Fruit fly (Drosophila melanogaster) whole organism, prepupa: ENCODE measurements around the gene CG14034.

ENCODE experiments used
- CG3919 ChIP-seq: fragments of 200-800 bp; sonication (Bioruptor generic); optimal IDR thresholded peaks from 3 replicates; lab custom pipeline; 2016; ENCODE audit warnings: missing biosample characterization, missing genetic modification characterization
- CG6854 ChIP-seq: fragments of 200-800 bp; sonication (Bioruptor generic); optimal IDR thresholded peaks from 2 replicates; lab custom pipeline; 2017; ENCODE audit warnings: missing biosample characterization, mild to moderate bottlenecking, missing genetic modification characterization
- CG8319 ChIP-seq: fragments of 200-800 bp; sonication (Bioruptor generic); optimal IDR thresholded peaks from 3 replicates; lab custom pipeline; 2016; ENCODE audit warnings: missing biosample characterization, missing genetic modification characterization
- Hr39 ChIP-seq: fragments of 200-800 bp; sonication (Bioruptor generic); optimal IDR thresholded peaks from 2 replicates; lab custom pipeline; 2016; ENCODE audit warnings: missing biosample characterization, missing genetic modification characterization
- Met ChIP-seq: fragments of 200-800 bp; sonication (Bioruptor generic); optimal IDR thresholded peaks from 3 replicates; lab custom pipeline; 2016; ENCODE audit warnings: missing biosample characterization, missing genetic modification characterization
- OdsH ChIP-seq: fragments of 200-800 bp; sonication (Bioruptor generic); optimal IDR thresholded peaks from 3 replicates; lab custom pipeline; 2016; ENCODE audit warnings: missing biosample characterization, missing genetic modification characterization
- fd85E ChIP-seq: fragments of 200-800 bp; sonication (Bioruptor generic); optimal IDR thresholded peaks from 3 replicates; lab custom pipeline; 2016; ENCODE audit warnings: missing biosample characterization, missing genetic modification characterization
- lz ChIP-seq: fragments of 200-800 bp; sonication (Bioruptor generic); optimal IDR thresholded peaks from 3 replicates; lab custom pipeline; 2016; ENCODE audit warnings: missing biosample characterization, missing genetic modification characterization
- net ChIP-seq: fragments of 200-800 bp; sonication (Bioruptor generic); optimal IDR thresholded peaks from 3 replicates; lab custom pipeline; 2016; ENCODE audit warnings: missing biosample characterization, missing genetic modification characterization
- pdm3 ChIP-seq: fragments of 200-800 bp; sonication (Bioruptor generic); optimal IDR thresholded peaks from 3 replicates; lab custom pipeline; 2016; ENCODE audit warnings: missing biosample characterization, missing genetic modification characterization
- salr ChIP-seq, 2 experiments: fragments of 200-800 bp; sonication (Bioruptor generic); optimal IDR thresholded peaks; 3 replicates each; lab custom pipeline; 2016 to 2018; ENCODE audit warnings: missing biosample characterization in 2 of 2, missing genetic modification characterization in 2 of 2, mild to moderate bottlenecking in 1 of 2
- svp ChIP-seq: fragments of 200-800 bp; sonication (Bioruptor generic); peaks from one replicate; lab custom pipeline; 2016; ENCODE audit warnings: missing biosample characterization, missing genetic modification characterization

DNA sequence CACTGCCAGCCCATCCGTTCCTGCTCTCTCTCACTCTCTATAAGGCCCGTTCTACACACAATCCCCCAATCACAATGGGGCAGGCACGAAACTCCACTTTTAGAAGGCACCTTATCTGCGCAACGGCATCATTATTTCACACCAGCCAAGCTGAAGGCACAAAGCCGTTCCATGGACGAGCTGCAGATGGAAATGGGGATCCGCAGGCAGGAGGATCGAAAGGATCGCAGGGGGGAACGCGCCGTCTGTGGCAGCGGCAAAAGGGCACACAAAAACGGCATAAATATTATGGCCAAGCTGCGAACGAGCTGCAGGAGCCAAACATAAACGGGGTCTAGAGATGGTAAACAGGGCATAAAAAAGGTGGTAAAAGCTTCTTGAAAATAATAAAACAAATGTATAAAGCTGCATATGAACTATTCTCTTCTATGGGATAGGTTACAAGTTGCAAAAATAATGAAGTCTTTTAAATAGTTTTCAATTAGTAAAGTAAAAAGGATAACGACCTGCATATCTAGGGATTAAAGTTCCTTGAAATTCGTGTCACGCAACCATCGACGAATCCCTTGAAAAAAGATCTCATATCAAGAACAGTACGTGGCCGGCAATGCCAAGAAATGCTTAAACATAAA, 36.2 kb upstream of the CG14034 start:
- TF ChIP-seq Hr39 (peak; percentile 60), OdsH (GFP tag; lab: Kevin White, UChicago) (peak; percentile 37), Met (peak; percentile 82), fd85E (GFP tag; lab: Kevin White, UChicago) (no peak), CG6854 (GFP tag; lab: Kevin White, UChicago) (no peak), lz (peak; percentile 71), svp (GFP tag; lab: Kevin White, UChicago) (peak; percentile 91), CG3919 (GFP tag; lab: Kevin White, UChicago) (peak; percentile 33), CG8319 (GFP tag; lab: Kevin White, UChicago) (no peak), pdm3 (GFP tag; lab: Kevin White, UChicago) (peak; percentile 60), salr (GFP tag; optimal IDR thresholded peaks at IDR 0.05; lab: Kevin White, UChicago) (peak in 1 of 2 experiments; percentile 48), net (peak; percentile 17)
